Worm (Caenorhabditis elegans): Measurements from ENCODE around the gene T28C6.7.
A peak's percentile ranks its signal among the peaks of the same experiment; 100 is the strongest.
"Not testable (repeated sequence)": the region's sequence is repeated elsewhere in the genome, so short reads cannot be mapped to it uniquely, and the experiment has no call there.

The T28C6.7 gene

ce11 chrIV:8827500-8827899 lies at the start of gene T28C6.7:
Gene T28C6.7 (plus strand): TSS chrIV:8827800.
- TF ChIP-seq cog-1 (tag; optimal IDR thresholded peaks at IDR 0.05) (no peak), klf-2 (GFP tag; conservative IDR thresholded peaks at IDR 0.05) (no peak), ref-1 (GFP tag; conservative IDR thresholded peaks at IDR 0.05) (no peak), T22C8.4 (GFP tag; IDR thresholded peaks at IDR 0.05) (no peak), ztf-23 (GFP tag; IDR thresholded peaks at IDR 0.05) (no peak), ztf-29 (GFP tag; IDR thresholded peaks at IDR 0.05) (no peak), med-1 (GFP tag; optimal IDR thresholded peaks at IDR 0.05; ENCODE audit: insufficient read depth) (no peak), flt-1 (GFP tag; IDR thresholded peaks at IDR 0.05) (no peak), tab-1 (GFP tag; IDR thresholded peaks at IDR 0.05) (no peak)

DNA sequence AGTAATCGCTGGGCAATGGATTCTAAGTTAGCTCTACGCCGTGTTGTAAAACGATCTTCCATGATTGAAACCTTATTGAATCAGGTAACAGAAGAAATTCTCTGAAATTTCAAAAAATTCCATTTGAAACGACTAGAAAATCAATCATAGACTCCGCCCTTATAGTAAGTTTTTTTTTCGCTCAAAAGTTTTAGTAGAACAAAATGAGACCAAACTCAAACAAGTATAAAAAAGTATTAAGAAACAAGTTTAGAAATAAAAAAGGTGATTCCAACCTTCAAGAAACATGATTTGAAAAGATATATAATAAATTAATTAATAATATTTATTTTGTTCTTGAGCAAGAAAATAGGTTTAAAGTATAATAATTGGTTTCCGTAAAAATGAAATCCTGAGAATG lies 49.6 kb upstream of the T28C6.7 start, which contains the start of gene C33D9.6:
Gene C33D9.6 (minus strand): TSS at position 101 of the 400 bp plus-strand sequence.
- TF ChIP-seq klf-2 (GFP tag; conservative IDR thresholded peaks at IDR 0.05), result no peak
- TF ChIP-seq ztf-23 (GFP tag; IDR thresholded peaks at IDR 0.05), result no peak
- TF ChIP-seq tab-1 (GFP tag; IDR thresholded peaks at IDR 0.05), result no peak
- TF ChIP-seq T22C8.4 (GFP tag; IDR thresholded peaks at IDR 0.05), result no peak
- no peak for TF ChIP-seq cog-1 (tag; optimal IDR thresholded peaks at IDR 0.05)
- no peak for TF ChIP-seq ztf-29 (GFP tag; IDR thresholded peaks at IDR 0.05)
- no peak for TF ChIP-seq flt-1 (GFP tag; IDR thresholded peaks at IDR 0.05)
- TF ChIP-seq ref-1 (GFP tag; conservative IDR thresholded peaks at IDR 0.05), result no peak
- no peak for TF ChIP-seq med-1 (GFP tag; optimal IDR thresholded peaks at IDR 0.05; ENCODE audit: insufficient read depth)

DNA sequence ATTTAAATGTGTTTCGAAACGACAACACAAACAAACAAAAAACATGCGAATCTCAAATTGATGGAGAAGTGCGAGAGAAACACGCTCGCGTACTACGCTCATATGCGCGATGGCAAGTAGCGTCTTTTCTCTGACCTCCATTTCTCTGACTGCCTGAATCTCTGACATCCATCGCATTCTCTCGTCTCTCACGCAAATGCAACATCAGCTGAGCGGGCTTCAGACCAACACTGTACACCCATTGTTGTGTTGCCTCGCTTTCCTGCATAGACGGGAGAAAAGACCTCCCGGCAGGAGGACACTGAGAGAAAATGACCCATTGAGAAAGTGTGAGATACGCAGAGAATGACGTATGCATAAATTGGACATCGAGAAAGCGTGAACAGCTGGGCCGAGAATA lies 45.4 kb upstream of the T28C6.7 start:
- no peak for TF ChIP-seq ztf-23 (GFP tag; IDR thresholded peaks at IDR 0.05)
- TF ChIP-seq flt-1 (GFP tag; IDR thresholded peaks at IDR 0.05), result peak; percentile 73
- TF ChIP-seq klf-2 (GFP tag; conservative IDR thresholded peaks at IDR 0.05), result no peak
- TF ChIP-seq cog-1 (tag; optimal IDR thresholded peaks at IDR 0.05), result peak; percentile 93
- TF ChIP-seq tab-1 (GFP tag; IDR thresholded peaks at IDR 0.05), result 0 out of 2 replicates have a peak, but pooled peaks have one; percentile 51
- no peak for TF ChIP-seq T22C8.4 (GFP tag; IDR thresholded peaks at IDR 0.05)
- TF ChIP-seq ref-1 (GFP tag; conservative IDR thresholded peaks at IDR 0.05), result no peak
- TF ChIP-seq ztf-29 (GFP tag; IDR thresholded peaks at IDR 0.05), result peak; percentile 92
- TF ChIP-seq med-1 (GFP tag; optimal IDR thresholded peaks at IDR 0.05; ENCODE audit: insufficient read depth), result no peak

DNA sequence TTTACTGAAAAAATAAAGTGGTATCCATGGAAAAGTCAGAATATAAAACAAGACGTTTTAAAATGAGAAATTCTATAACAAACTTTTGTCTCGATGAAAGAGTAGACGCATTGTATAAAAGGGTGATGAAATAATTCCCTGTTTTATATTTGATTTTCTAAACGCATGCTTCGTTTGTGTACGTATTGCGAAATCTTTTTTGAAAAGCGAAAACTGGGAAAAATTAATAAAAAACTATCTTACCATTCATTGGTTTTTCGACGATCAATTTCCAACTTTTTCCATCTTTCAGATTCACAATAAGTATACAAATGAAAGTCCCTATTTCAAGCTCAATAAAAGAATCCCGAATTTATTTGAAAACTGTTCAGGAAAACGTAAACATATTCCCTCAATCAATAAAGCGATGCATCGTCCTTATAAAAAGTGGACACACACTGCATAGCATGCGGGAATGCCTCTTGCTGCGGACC lies 42.7 kb upstream of the T28C6.7 start, which contains the start of gene C33D9.13:
Gene C33D9.13 (minus strand): TSS at position 423 of the 473 bp plus-strand sequence.
- TF ChIP-seq flt-1 (GFP tag; IDR thresholded peaks at IDR 0.05) (no peak), cog-1 (tag; optimal IDR thresholded peaks at IDR 0.05) (no peak), T22C8.4 (GFP tag; IDR thresholded peaks at IDR 0.05) (no peak), tab-1 (GFP tag; IDR thresholded peaks at IDR 0.05) (no peak), ztf-29 (GFP tag; IDR thresholded peaks at IDR 0.05) (no peak), med-1 (GFP tag; optimal IDR thresholded peaks at IDR 0.05; ENCODE audit: insufficient read depth) (no peak), ztf-23 (GFP tag; IDR thresholded peaks at IDR 0.05) (no peak), klf-2 (GFP tag; conservative IDR thresholded peaks at IDR 0.05) (no peak), ref-1 (GFP tag; conservative IDR thresholded peaks at IDR 0.05) (no peak)

- TF ChIP-seq ref-1 (GFP tag; conservative IDR thresholded peaks at IDR 0.05) (no peak), med-1 (GFP tag; optimal IDR thresholded peaks at IDR 0.05; ENCODE audit: insufficient read depth) (no peak), flt-1 (GFP tag; IDR thresholded peaks at IDR 0.05) (no peak), ztf-29 (GFP tag; IDR thresholded peaks at IDR 0.05) (no peak), T22C8.4 (GFP tag; IDR thresholded peaks at IDR 0.05) (no peak), klf-2 (GFP tag; conservative IDR thresholded peaks at IDR 0.05) (no peak), ztf-23 (GFP tag; IDR thresholded peaks at IDR 0.05) (no peak), tab-1 (GFP tag; IDR thresholded peaks at IDR 0.05) (no peak), cog-1 (tag; optimal IDR thresholded peaks at IDR 0.05) (no peak)
Observed at ce11 chrIV:8786654-8787053, 40.9 kb upstream of the T28C6.7 start, which contains the start of gene C33D9.8. Gene C33D9.8 (minus strand): TSS chrIV:8786752.

- not testable (repeated sequence) for TF ChIP-seq med-1 (GFP tag; optimal IDR thresholded peaks at IDR 0.05; ENCODE audit: insufficient read depth); cog-1 (tag; optimal IDR thresholded peaks at IDR 0.05); T22C8.4 (GFP tag; IDR thresholded peaks at IDR 0.05)
Observed at ce11 chrIV:8788048-8788447, 39.6 kb upstream of the T28C6.7 start, which contains the start of gene C33D9.10. Gene C33D9.10 (minus strand): TSS chrIV:8788148.

- no peak for TF ChIP-seq ref-1 (GFP tag; conservative IDR thresholded peaks at IDR 0.05)
- TF ChIP-seq T22C8.4 (GFP tag; IDR thresholded peaks at IDR 0.05), result no peak
- no peak for TF ChIP-seq ztf-23 (GFP tag; IDR thresholded peaks at IDR 0.05)
- no peak for TF ChIP-seq cog-1 (tag; optimal IDR thresholded peaks at IDR 0.05)
- TF ChIP-seq tab-1 (GFP tag; IDR thresholded peaks at IDR 0.05), result no peak
- no peak for TF ChIP-seq klf-2 (GFP tag; conservative IDR thresholded peaks at IDR 0.05)
- TF ChIP-seq flt-1 (GFP tag; IDR thresholded peaks at IDR 0.05), result no peak
- TF ChIP-seq med-1 (GFP tag; optimal IDR thresholded peaks at IDR 0.05; ENCODE audit: insufficient read depth), result no peak
- no peak for TF ChIP-seq ztf-29 (GFP tag; IDR thresholded peaks at IDR 0.05)
Observed at ce11 chrIV:8790144-8790543, 37.5 kb upstream of the T28C6.7 start, which contains the start of gene sru-35. Gene sru-35 (minus strand): TSS chrIV:8790244.

ce11 chrIV:8792808-8793207 lies 34.8 kb upstream of the T28C6.7 start, which contains the start of gene C33D9.3:
Gene C33D9.3 (minus strand): TSS chrIV:8792908.
- TF ChIP-seq tab-1 (GFP tag; IDR thresholded peaks at IDR 0.05) (no peak), med-1 (GFP tag; optimal IDR thresholded peaks at IDR 0.05; ENCODE audit: insufficient read depth) (no peak), ztf-29 (GFP tag; IDR thresholded peaks at IDR 0.05) (no peak), flt-1 (GFP tag; IDR thresholded peaks at IDR 0.05) (no peak), ref-1 (GFP tag; conservative IDR thresholded peaks at IDR 0.05) (no peak), T22C8.4 (GFP tag; IDR thresholded peaks at IDR 0.05) (no peak), ztf-23 (GFP tag; IDR thresholded peaks at IDR 0.05) (no peak), cog-1 (tag; optimal IDR thresholded peaks at IDR 0.05) (no peak), klf-2 (GFP tag; conservative IDR thresholded peaks at IDR 0.05) (no peak)

ce11 chrIV:8793223-8793622 lies 34.4 kb upstream of the T28C6.7 start:
- TF ChIP-seq ref-1 (GFP tag; conservative IDR thresholded peaks at IDR 0.05), result no peak
- no peak for TF ChIP-seq klf-2 (GFP tag; conservative IDR thresholded peaks at IDR 0.05)
- no peak for TF ChIP-seq ztf-29 (GFP tag; IDR thresholded peaks at IDR 0.05)
- TF ChIP-seq tab-1 (GFP tag; IDR thresholded peaks at IDR 0.05), result no peak
- no peak for TF ChIP-seq flt-1 (GFP tag; IDR thresholded peaks at IDR 0.05)
- TF ChIP-seq ztf-23 (GFP tag; IDR thresholded peaks at IDR 0.05), result no peak
- TF ChIP-seq T22C8.4 (GFP tag; IDR thresholded peaks at IDR 0.05), result no peak
- no peak for TF ChIP-seq cog-1 (tag; optimal IDR thresholded peaks at IDR 0.05)
- TF ChIP-seq med-1 (GFP tag; optimal IDR thresholded peaks at IDR 0.05; ENCODE audit: insufficient read depth), result no peak

Measured in whole organism, midembryonic.